Fruit fly (Drosophila melanogaster): ENCODE measurements around the gene CG43394.

The CG43394 gene

dm6 chr2L:8204366-8204765 is 58.8 kb downstream of the CG43394 start:
- TF ChIP-seq sc (optimal IDR thresholded peaks at IDR 0.05) (no peak), sc (GFP tag; optimal IDR thresholded peaks at IDR 0.05) (no peak), H15 (GFP tag; IDR thresholded peaks at IDR 0.05) (no peak), CG12769 (tag; optimal IDR thresholded peaks at IDR 0.05) (no peak), onecut (GFP tag; IDR thresholded peaks at IDR 0.05) (no peak), Blimp-1 (GFP tag; optimal IDR thresholded peaks at IDR 0.05) (no peak), CG30403 (GFP tag; optimal IDR thresholded peaks at IDR 0.05) (no peak), NC2β (GFP tag; optimal IDR thresholded peaks at IDR 0.05) (no peak), prd (optimal IDR thresholded peaks at IDR 0.05) (no peak), prd (GFP tag; IDR thresholded peaks at IDR 0.05) (no peak), jigr1 (GFP tag; IDR thresholded peaks at IDR 0.05) (no peak), salm (tag; optimal IDR thresholded peaks at IDR 0.05) (no peak), CG3726 (GFP tag; IDR thresholded peaks at IDR 0.05) (no peak), Elba2 (GFP tag; optimal IDR thresholded peaks at IDR 0.05) (no peak), slbo (GFP tag; IDR thresholded peaks at IDR 0.05) (no peak), Mrtf (GFP tag; IDR thresholded peaks at IDR 0.05) (no peak), CG11093 (GFP tag; IDR thresholded peaks at IDR 0.05) (no peak), CG12942 (GFP tag; optimal IDR thresholded peaks at IDR 0.05) (no peak), sqz (GFP tag; optimal IDR thresholded peaks at IDR 0.05) (no peak), CG2129 (GFP tag; IDR thresholded peaks at IDR 0.05; ENCODE audit: partially characterized antibody) (no peak), hth (optimal IDR thresholded peaks at IDR 0.05) (no peak), CG11085 (GFP tag; IDR thresholded peaks at IDR 0.05) (no peak), CG14050 (GFP tag; IDR thresholded peaks at IDR 0.05) (no peak), ro (GFP tag; IDR thresholded peaks at IDR 0.05) (no peak), Pdp1 (GFP tag; optimal IDR thresholded peaks at IDR 0.05) (peak in 1 of 2 experiments; percentile 78), lbe (GFP tag; optimal IDR thresholded peaks at IDR 0.05) (no peak), trem (tag; optimal IDR thresholded peaks at IDR 0.05) (no peak), ase (GFP tag; IDR thresholded peaks at IDR 0.05) (0 out of 3 replicates have a peak, but pooled peaks have one; percentile 10), mld (GFP tag; IDR thresholded peaks at IDR 0.05; ENCODE audit: partially characterized antibody) (peak; percentile 32; the same call in 1 of the 3 replicates)

- TF ChIP-seq CG34376 (GFP tag; optimal IDR thresholded peaks at IDR 0.05) (peak; percentile 99), CG9817 (tag; optimal IDR thresholded peaks at IDR 0.05) (peak; percentile 82), abd-A (tag; optimal IDR thresholded peaks at IDR 0.05) (peak; percentile 92), ham (GFP tag; IDR thresholded peaks at IDR 0.05) (peak; percentile 95), Kr (GFP tag; optimal IDR thresholded peaks at IDR 0.05) (no peak), sd (tag; optimal IDR thresholded peaks at IDR 0.05) (peak; percentile 99), CG13775 (GFP tag; optimal IDR thresholded peaks at IDR 0.05) (peak; percentile 88), Hey (tag; optimal IDR thresholded peaks at IDR 0.05) (peak; percentile 75), CG16863 (GFP tag; optimal IDR thresholded peaks at IDR 0.05) (peak; percentile 65), yki (optimal IDR thresholded peaks at IDR 0.05) (no peak), lbe (GFP tag; optimal IDR thresholded peaks at IDR 0.05) (peak; percentile 99), crp (GFP tag; optimal IDR thresholded peaks at IDR 0.05) (peak in 1 of 2 experiments; percentile 71), CG30403 (GFP tag; optimal IDR thresholded peaks at IDR 0.05) (peak; percentile 97), Blimp-1 (GFP tag; optimal IDR thresholded peaks at IDR 0.05) (peak; percentile 96), CG32767 (GFP tag; IDR thresholded peaks at IDR 0.05) (peak; percentile 94), caup (GFP tag; optimal IDR thresholded peaks at IDR 0.05; ENCODE audit: severe bottlenecking) (peak; percentile 100), CG2120 (GFP tag; optimal IDR thresholded peaks at IDR 0.05) (peak; percentile 95), kah (GFP tag; optimal IDR thresholded peaks at IDR 0.05) (peak; percentile 89), Drgx (GFP tag; IDR thresholded peaks at IDR 0.05) (peak; percentile 98), Fer3 (tag; optimal IDR thresholded peaks at IDR 0.05) (peak; percentile 95), maf-S (GFP tag; optimal IDR thresholded peaks at IDR 0.05) (peak; percentile 92), CG9609 (GFP tag; optimal IDR thresholded peaks at IDR 0.05) (peak; percentile 73), Camta (GFP tag; optimal IDR thresholded peaks at IDR 0.05) (peak; percentile 91), HLH54F (GFP tag; optimal IDR thresholded peaks at IDR 0.05) (peak; percentile 76), her (GFP tag; optimal IDR thresholded peaks at IDR 0.05) (peak; percentile 87), sna (GFP tag; IDR thresholded peaks at IDR 0.05; ENCODE audit: partially characterized antibody) (no peak)
Measured at dm6 chr2L:8204996-8205567, 59.5 kb downstream of the CG43394 start, which contains the start of gene SLC5A11. Gene SLC5A11 (minus strand): TSS chr2L:8205132.

Measured in whole organism, embryonic.